Worm (Caenorhabditis elegans) whole organism, L1 larva: ENCODE measurements around the gene lin-3.

Experiments used
- ceh-82 ChIP-seq, 3 experiments: fragments of 150-350 bp in 1 of 3; sonication (generic microtip) in 2 of 3; optimal IDR thresholded peaks; 2 replicates each; lab custom pipeline; 2014 to 2017; ENCODE audit warnings: missing biosample characterization in 3 of 3, missing genetic modification characterization in 3 of 3
- dpl-1 ChIP-seq, 3 experiments: fragments of 150-350 bp in 2 of 3; sonication (generic microtip) in 1 of 3; optimal IDR thresholded peaks; 2 replicates each; lab custom pipeline; 2014 to 2017; ENCODE audit warnings: missing biosample characterization in 3 of 3, missing genetic modification characterization in 3 of 3, missing genetic modification reagents in 3 of 3
- fkh-10 ChIP-seq: sonication (generic microtip); optimal IDR thresholded peaks from 2 replicates; lab custom pipeline; 2017; ENCODE audit warnings: missing biosample characterization, missing genetic modification reagents, missing genetic modification characterization
- mef-2 ChIP-seq: fragments of 150-350 bp; optimal IDR thresholded peaks from 2 replicates; lab custom pipeline; 2014; ENCODE audit warnings: missing biosample characterization, missing genetic modification characterization
- nhr-90 ChIP-seq: sonication (generic microtip); optimal IDR thresholded peaks from 2 replicates; lab custom pipeline; 2016; ENCODE audit warnings: mild to moderate bottlenecking, missing genetic modification characterization, missing compliant biosample characterization; ENCODE audit not compliant: poor library complexity
- pag-3 ChIP-seq: sonication (generic microtip); optimal IDR thresholded peaks from 2 replicates; lab custom pipeline; 2017; ENCODE audit warnings: missing genetic modification characterization, mild to moderate bottlenecking, missing compliant biosample characterization, antibody characterized with exemption, borderline replicate concordance; ENCODE audit not compliant: insufficient read depth
- sox-4 ChIP-seq: sonication (generic microtip); optimal IDR thresholded peaks from 2 replicates; lab custom pipeline; 2016; ENCODE audit warnings: missing genetic modification characterization, missing compliant biosample characterization
- zag-1 ChIP-seq: fragments of 150-350 bp; optimal IDR thresholded peaks from 2 replicates; lab custom pipeline; 2014; ENCODE audit warnings: missing biosample characterization, missing genetic modification characterization

DNA sequence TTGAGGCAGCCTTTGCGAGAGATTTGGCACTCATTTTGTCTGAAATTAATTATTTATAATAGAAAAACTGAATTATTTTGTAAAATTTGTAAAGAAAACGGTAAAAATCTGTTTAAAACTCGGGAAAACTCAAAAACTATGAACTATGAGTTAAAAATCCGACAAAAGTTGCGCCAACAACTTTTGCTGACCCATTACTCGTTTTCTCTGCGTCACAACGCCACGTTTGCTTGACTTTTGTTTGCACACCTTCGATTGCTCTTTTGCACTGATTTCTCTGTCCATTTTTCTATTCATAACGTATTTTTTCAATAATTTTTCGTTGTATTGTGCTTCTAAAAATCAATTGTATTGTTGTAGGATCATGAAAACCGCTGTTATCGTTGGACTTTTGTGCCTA is 17.9 kb upstream of the lin-3 start, which contains the start of gene fkb-1:
- peak; percentile 39 to 67 (median 60) for TF ChIP-seq ceh-82 (tag; optimal IDR thresholded peaks at IDR 0.05; lab: Kevin White, UChicago)
- peak; percentile 55 for TF ChIP-seq nhr-90 (tag; lab: Kevin White, UChicago)
- peak; percentile 59 to 75 (median 74) for TF ChIP-seq dpl-1 (GFP tag; optimal IDR thresholded peaks at IDR 0.05; lab: Kevin White, UChicago)
- TF ChIP-seq sox-4 (tag; lab: Kevin White, UChicago): peak; percentile 19
- TF ChIP-seq zag-1 (tag; lab: Kevin White, UChicago): no peak
- no peak for TF ChIP-seq fkh-10 (GFP tag; lab: Kevin White, UChicago)
- TF ChIP-seq mef-2 (tag; lab: Kevin White, UChicago): no peak
- no peak for TF ChIP-seq pag-3
